Fruit fly (Drosophila melanogaster): ENCODE measurements around the gene CG13398.

Gene CG13398

DNA sequence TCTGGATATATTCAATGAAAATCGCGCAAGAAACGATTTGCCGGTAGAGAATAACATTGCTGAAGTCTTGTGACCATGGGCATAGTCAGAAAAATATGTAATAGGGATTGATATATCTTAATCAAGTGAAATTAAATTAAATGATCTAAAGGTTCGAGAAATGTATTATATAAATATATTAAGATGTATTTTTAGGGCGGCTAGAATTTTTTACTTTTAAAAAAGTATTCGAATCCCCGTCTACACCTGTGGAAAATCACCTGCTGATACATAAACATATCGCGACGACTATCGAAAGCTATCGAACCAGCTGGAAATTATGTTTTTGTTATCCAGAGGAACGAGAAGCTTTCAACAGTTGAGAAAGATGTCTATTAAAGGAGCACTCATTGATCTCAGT is 38.3 kb downstream of the CG13398 start, which contains the start of the genes CG13390 and CG17294 (continued):
- TF ChIP-seq Hsf (GFP tag; optimal IDR thresholded peaks at IDR 0.05): peak; percentile 98
- TF ChIP-seq YL-1 (GFP tag; optimal IDR thresholded peaks at IDR 0.05): peak; percentile 99
- TF ChIP-seq da (GFP tag; optimal IDR thresholded peaks at IDR 0.05): peak; percentile 92
- TF ChIP-seq CG3847 (GFP tag; IDR thresholded peaks at IDR 0.05): peak; percentile 100
- peak; percentile 69 for TF ChIP-seq Myb (GFP tag; optimal IDR thresholded peaks at IDR 0.05)
- TF ChIP-seq ken (GFP tag; IDR thresholded peaks at IDR 0.05): peak; percentile 99
- TF ChIP-seq CG31224 (GFP tag; IDR thresholded peaks at IDR 0.05): peak; percentile 99
- TF ChIP-seq sc (optimal IDR thresholded peaks at IDR 0.05): no peak
- peak; percentile 99 for TF ChIP-seq sc (GFP tag; optimal IDR thresholded peaks at IDR 0.05)
- TF ChIP-seq NC2β (GFP tag; optimal IDR thresholded peaks at IDR 0.05): peak; percentile 90
- peak; percentile 93 for TF ChIP-seq CG33213 (GFP tag; optimal IDR thresholded peaks at IDR 0.05)
- TF ChIP-seq CG4820 (GFP tag; optimal IDR thresholded peaks at IDR 0.05): peak; percentile 98
- peak; percentile 100 for TF ChIP-seq CG6854 (GFP tag; optimal IDR thresholded peaks at IDR 0.05)
- TF ChIP-seq ranshi (GFP tag; IDR thresholded peaks at IDR 0.05): peak; percentile 100
- peak in 1 of 2 experiments; percentile 97 for TF ChIP-seq Hr78 (GFP tag; optimal IDR thresholded peaks at IDR 0.05)
- TF ChIP-seq Sin3A (optimal IDR thresholded peaks at IDR 0.05): no peak
- TF ChIP-seq Scr (GFP tag; IDR thresholded peaks at IDR 0.05; ENCODE audit: partially characterized antibody): peak; percentile 79
- TF ChIP-seq lilli (GFP tag; optimal IDR thresholded peaks at IDR 0.05): peak; percentile 99
- peak; percentile 96 for TF ChIP-seq Optix (GFP tag; IDR thresholded peaks at IDR 0.05)
- peak; percentile 95 for TF ChIP-seq zfh2 (GFP tag; optimal IDR thresholded peaks at IDR 0.05)
- TF ChIP-seq wor (GFP tag; IDR thresholded peaks at IDR 0.05): peak; percentile 99
- peak; percentile 63 for TF ChIP-seq vnd (GFP tag; IDR thresholded peaks at IDR 0.05; ENCODE audit: partially characterized antibody)
- TF ChIP-seq prd (optimal IDR thresholded peaks at IDR 0.05): no peak
- TF ChIP-seq prd (GFP tag; IDR thresholded peaks at IDR 0.05): peak; percentile 100
- TF ChIP-seq cato (GFP tag; optimal IDR thresholded peaks at IDR 0.05; ENCODE audit: borderline replicate concordance): peak; percentile 98
- no peak for TF ChIP-seq cg (GFP tag; optimal IDR thresholded peaks at IDR 0.05)
- TF ChIP-seq Fer1 (GFP tag; optimal IDR thresholded peaks at IDR 0.05): peak; percentile 100
- peak; percentile 99 for TF ChIP-seq Oaz (GFP tag; IDR thresholded peaks at IDR 0.05)
- peak; percentile 84 for TF ChIP-seq ERR (GFP tag; optimal IDR thresholded peaks at IDR 0.05)
- TF ChIP-seq E2f2 (GFP tag; IDR thresholded peaks at IDR 0.05): peak; percentile 92
- peak; percentile 97 for TF ChIP-seq ac (GFP tag; optimal IDR thresholded peaks at IDR 0.05)
- peak; percentile 99 for TF ChIP-seq onecut (GFP tag; IDR thresholded peaks at IDR 0.05)
- TF ChIP-seq lab (GFP tag; optimal IDR thresholded peaks at IDR 0.05): peak; percentile 100
- TF ChIP-seq CG18011 (GFP tag; optimal IDR thresholded peaks at IDR 0.05): peak; percentile 92
- peak; percentile 93 for TF ChIP-seq pnt (GFP tag; optimal IDR thresholded peaks at IDR 0.05)
- TF ChIP-seq CG31365 (tag; optimal IDR thresholded peaks at IDR 0.05): peak; percentile 94
- peak; percentile 2 for TF ChIP-seq CG1832 (GFP tag; optimal IDR thresholded peaks at IDR 0.05)
- TF ChIP-seq slp2 (GFP tag; optimal IDR thresholded peaks at IDR 0.05): peak; percentile 88
- TF ChIP-seq disco-r (GFP tag; optimal IDR thresholded peaks at IDR 0.05): peak; percentile 87
- TF ChIP-seq row (GFP tag; IDR thresholded peaks at IDR 0.05): peak; percentile 100
- peak; percentile 91 for TF ChIP-seq eyg (GFP tag; optimal IDR thresholded peaks at IDR 0.05)
- TF ChIP-seq H2.0 (GFP tag; IDR thresholded peaks at IDR 0.05): peak; percentile 99
- peak; percentile 91 for TF ChIP-seq CG13287 (GFP tag; IDR thresholded peaks at IDR 0.05; ENCODE audit: partially characterized antibody)
- peak; percentile 82 for TF ChIP-seq Antp (GFP tag; optimal IDR thresholded peaks at IDR 0.05)
- TF ChIP-seq Doc3 (GFP tag; IDR thresholded peaks at IDR 0.05; ENCODE audit: partially characterized antibody): peak; percentile 75
- peak; percentile 85 for TF ChIP-seq CG12236 (GFP tag; optimal IDR thresholded peaks at IDR 0.05)
- TF ChIP-seq Max (GFP tag; optimal IDR thresholded peaks at IDR 0.05): peak; percentile 99
- TF ChIP-seq CG11398 (GFP tag; optimal IDR thresholded peaks at IDR 0.05): peak; percentile 78
- TF ChIP-seq bowl (GFP tag; IDR thresholded peaks at IDR 0.05): peak; percentile 99
- TF ChIP-seq CG11247 (GFP tag; IDR thresholded peaks at IDR 0.05): peak; percentile 99
- TF ChIP-seq Hr39 (optimal IDR thresholded peaks at IDR 0.05): no peak
- peak; percentile 98 for TF ChIP-seq CG11696 (GFP tag; IDR thresholded peaks at IDR 0.05)
- peak; percentile 100 for TF ChIP-seq Xrp1 (GFP tag; IDR thresholded peaks at IDR 0.05)

All from whole organism, embryonic.